Fruit fly (Drosophila melanogaster) whole organism, prepupa: ENCODE measurements around the gene Cdep.

ENCODE experiments used
- Blimp-1 ChIP-seq: fragments of 200-800 bp; sonication (Bioruptor generic); optimal IDR thresholded peaks from 3 replicates; lab custom pipeline; 2017; ENCODE audit warnings: missing biosample characterization, missing genetic modification characterization, mild to moderate bottlenecking, moderate library complexity, missing genetic modification reagents
- CG10669 ChIP-seq: fragments of 200-800 bp; sonication (Bioruptor generic); optimal IDR thresholded peaks from 3 replicates; lab custom pipeline; 2018; ENCODE audit warnings: missing biosample characterization, mild to moderate bottlenecking, missing genetic modification characterization, moderate library complexity
- CG11762 ChIP-seq: fragments of 200-800 bp; sonication (Bioruptor generic); optimal IDR thresholded peaks from 3 replicates; lab custom pipeline; 2016; ENCODE audit warnings: missing biosample characterization, missing genetic modification characterization; ENCODE audit not compliant: insufficient read depth
- CG15336 ChIP-seq: fragments of 200-800 bp; sonication (Bioruptor generic); IDR thresholded peaks from 2 replicates; pipeline ENCODE4 v1.3.6; 2022; ENCODE audit warnings: missing biosample characterization, missing genetic modification characterization
- CG1621 ChIP-seq: fragments of 200-800 bp; sonication (Bioruptor generic); optimal IDR thresholded peaks from 3 replicates; lab custom pipeline; 2018; ENCODE audit warnings: missing biosample characterization, mild to moderate bottlenecking, missing genetic modification characterization
- CG16779 ChIP-seq: fragments of 200-800 bp; sonication (Bioruptor generic); optimal IDR thresholded peaks from 3 replicates; lab custom pipeline; 2017; ENCODE audit warnings: missing biosample characterization, mild to moderate bottlenecking, missing genetic modification characterization
- CG31627 ChIP-seq: fragments of 200-800 bp; sonication (Bioruptor generic); optimal IDR thresholded peaks from 3 replicates; lab custom pipeline; 2016; ENCODE audit warnings: missing biosample characterization, missing genetic modification characterization
- CG34406 ChIP-seq: fragments of 200-800 bp; sonication (Bioruptor generic); optimal IDR thresholded peaks from 3 replicates; lab custom pipeline; 2016; ENCODE audit warnings: missing biosample characterization, missing genetic modification characterization
- CG3919 ChIP-seq: fragments of 200-800 bp; sonication (Bioruptor generic); optimal IDR thresholded peaks from 3 replicates; lab custom pipeline; 2016; ENCODE audit warnings: missing biosample characterization, missing genetic modification characterization
- CG4318 ChIP-seq: fragments of 200-800 bp; sonication (Bioruptor generic); optimal IDR thresholded peaks from 3 replicates; lab custom pipeline; 2017; ENCODE audit warnings: missing biosample characterization, mild to moderate bottlenecking, missing genetic modification characterization
- CG6163 ChIP-seq: fragments of 200-800 bp; sonication (Bioruptor generic); IDR thresholded peaks from 3 replicates; pipeline ENCODE4 v1.3.6; 2022; ENCODE audit warnings: missing biosample characterization, missing genetic modification characterization
- CG6792 ChIP-seq: fragments of 200-800 bp; sonication (Bioruptor generic); optimal IDR thresholded peaks from 3 replicates; lab custom pipeline; 2016; ENCODE audit warnings: missing biosample characterization, missing genetic modification characterization
- CG6808 ChIP-seq: fragments of 200-800 bp; sonication (Bioruptor generic); optimal IDR thresholded peaks from 3 replicates; lab custom pipeline; 2017; ENCODE audit warnings: missing biosample characterization, missing genetic modification characterization, mild to moderate bottlenecking, moderate library complexity, missing genetic modification reagents
- CG6854 ChIP-seq: fragments of 200-800 bp; sonication (Bioruptor generic); optimal IDR thresholded peaks from 2 replicates; lab custom pipeline; 2017; ENCODE audit warnings: missing biosample characterization, mild to moderate bottlenecking, missing genetic modification characterization
- CG7368 ChIP-seq: fragments of 200-800 bp; sonication (Bioruptor generic); optimal IDR thresholded peaks from 3 replicates; lab custom pipeline; 2016; ENCODE audit warnings: missing biosample characterization, missing genetic modification characterization
- CG8119 ChIP-seq: fragments of 200-800 bp; sonication (Bioruptor generic); IDR thresholded peaks from 3 replicates; pipeline ENCODE4 v1.3.6; 2022; ENCODE audit warnings: missing biosample characterization, missing genetic modification characterization
- CG8319 ChIP-seq: fragments of 200-800 bp; sonication (Bioruptor generic); optimal IDR thresholded peaks from 3 replicates; lab custom pipeline; 2016; ENCODE audit warnings: missing biosample characterization, missing genetic modification characterization
- CG8632 ChIP-seq: fragments of 200-800 bp; sonication (Bioruptor generic); optimal IDR thresholded peaks from 3 replicates; lab custom pipeline; 2016; ENCODE audit warnings: missing biosample characterization, missing genetic modification characterization
- CG9139 ChIP-seq: fragments of 200-800 bp; sonication (Bioruptor generic); optimal IDR thresholded peaks from 3 replicates; lab custom pipeline; 2017; ENCODE audit warnings: missing biosample characterization, mild to moderate bottlenecking, missing genetic modification characterization
- Eip75B ChIP-seq: fragments of 200-800 bp; sonication (Bioruptor generic); optimal IDR thresholded peaks from 3 replicates; lab custom pipeline; 2016; ENCODE audit warnings: missing biosample characterization, missing genetic modification characterization
- Eip78C ChIP-seq: fragments of 200-800 bp; sonication (Bioruptor generic); peaks from one replicate; lab custom pipeline; 2016; ENCODE audit warnings: missing biosample characterization, missing genetic modification characterization
- Hr38 ChIP-seq: sonication (Bioruptor generic); optimal IDR thresholded peaks from 2 replicates; lab custom pipeline; 2016; ENCODE audit warnings: missing biosample characterization, missing genetic modification characterization
- Lpt ChIP-seq: fragments of 200-800 bp; sonication (Bioruptor generic); optimal IDR thresholded peaks from 3 replicates; lab custom pipeline; 2016; ENCODE audit warnings: missing biosample characterization, missing genetic modification characterization
- Met ChIP-seq: fragments of 200-800 bp; sonication (Bioruptor generic); optimal IDR thresholded peaks from 3 replicates; lab custom pipeline; 2016; ENCODE audit warnings: missing biosample characterization, missing genetic modification characterization
- OdsH ChIP-seq: fragments of 200-800 bp; sonication (Bioruptor generic); optimal IDR thresholded peaks from 3 replicates; lab custom pipeline; 2016; ENCODE audit warnings: missing biosample characterization, missing genetic modification characterization
- Smox ChIP-seq: fragments of 200-800 bp; sonication (Bioruptor generic); optimal IDR thresholded peaks from 3 replicates; lab custom pipeline; 2016; ENCODE audit warnings: missing biosample characterization, missing genetic modification characterization
- dac ChIP-seq: fragments of 200-800 bp; sonication (Bioruptor generic); optimal IDR thresholded peaks from 2 replicates; lab custom pipeline; 2017; ENCODE audit warnings: missing biosample characterization, mild to moderate bottlenecking, missing genetic modification characterization
- esn ChIP-seq: fragments of 200-800 bp; sonication (Bioruptor generic); optimal IDR thresholded peaks from 2 replicates; lab custom pipeline; 2016; ENCODE audit warnings: missing biosample characterization, mild to moderate bottlenecking, missing genetic modification characterization, moderate library complexity
- fd85E ChIP-seq: fragments of 200-800 bp; sonication (Bioruptor generic); optimal IDR thresholded peaks from 3 replicates; lab custom pipeline; 2016; ENCODE audit warnings: missing biosample characterization, missing genetic modification characterization
- fkh ChIP-seq: fragments of 200-800 bp; sonication (Bioruptor generic); optimal IDR thresholded peaks from 3 replicates; lab custom pipeline; 2017; ENCODE audit warnings: missing biosample characterization, mild to moderate bottlenecking, missing genetic modification characterization, moderate library complexity
- net ChIP-seq: fragments of 200-800 bp; sonication (Bioruptor generic); optimal IDR thresholded peaks from 3 replicates; lab custom pipeline; 2016; ENCODE audit warnings: missing biosample characterization, missing genetic modification characterization
- salr ChIP-seq, 2 experiments: fragments of 200-800 bp; sonication (Bioruptor generic); optimal IDR thresholded peaks; 3 replicates each; lab custom pipeline; 2016 to 2018; ENCODE audit warnings: missing biosample characterization in 2 of 2, missing genetic modification characterization in 2 of 2, mild to moderate bottlenecking in 1 of 2
- spab ChIP-seq: fragments of 200-800 bp; sonication (Bioruptor generic); optimal IDR thresholded peaks from 2 replicates; lab custom pipeline; 2017; ENCODE audit warnings: missing biosample characterization, mild to moderate bottlenecking, missing genetic modification characterization, missing genetic modification reagents
- ss ChIP-seq, 2 experiments: fragments of 200-800 bp; sonication (Bioruptor generic); optimal IDR thresholded peaks; 2 replicates in 1 of 2; 3 replicates in 1 of 2; lab custom pipeline; 2017 to 2018; ENCODE audit warnings: mild to moderate bottlenecking in 2 of 2, missing biosample characterization in 2 of 2, missing genetic modification characterization in 2 of 2, moderate library complexity in 1 of 2
- svp ChIP-seq: fragments of 200-800 bp; sonication (Bioruptor generic); peaks from one replicate; lab custom pipeline; 2016; ENCODE audit warnings: missing biosample characterization, missing genetic modification characterization
- topi ChIP-seq: fragments of 200-800 bp; sonication (Bioruptor generic); optimal IDR thresholded peaks from 3 replicates; lab custom pipeline; 2016; ENCODE audit warnings: missing biosample characterization, missing genetic modification characterization

The Cdep gene

dm6 chr3R:4963370-4963769 is 53.0 kb downstream of the Cdep start:
- peak; percentile 14 for TF ChIP-seq Eip78C (GFP tag; lab: Kevin White, UChicago)
- no peak for TF ChIP-seq CG6808 (GFP tag; lab: Kevin White, UChicago)
- TF ChIP-seq CG11762 (GFP tag; lab: Kevin White, UChicago): no peak
- no peak for TF ChIP-seq salr (GFP tag; optimal IDR thresholded peaks at IDR 0.05; lab: Kevin White, UChicago)
- TF ChIP-seq dac (GFP tag; lab: Kevin White, UChicago): no peak
- no peak for TF ChIP-seq spab (GFP tag; lab: Kevin White, UChicago)
- TF ChIP-seq CG3919: no peak
- TF ChIP-seq CG4318 (GFP tag; lab: Kevin White, UChicago): no peak
- TF ChIP-seq CG8319 (GFP tag; lab: Kevin White, UChicago): no peak
- TF ChIP-seq CG8119 (GFP tag; lab: Robert Waterston, UW): no peak
- no peak for TF ChIP-seq OdsH (GFP tag; lab: Kevin White, UChicago)
- TF ChIP-seq esn (GFP tag; lab: Kevin White, UChicago): no peak
- no peak for TF ChIP-seq Lpt (GFP tag; lab: Kevin White, UChicago)
- TF ChIP-seq CG6792 (GFP tag; lab: Kevin White, UChicago): no peak
- TF ChIP-seq Blimp-1 (GFP tag; lab: Kevin White, UChicago): peak; percentile 67
- TF ChIP-seq CG6854 (GFP tag; lab: Kevin White, UChicago): no peak
- TF ChIP-seq Eip75B (GFP tag; lab: Kevin White, UChicago): peak; percentile 73
- peak; percentile 21 for TF ChIP-seq svp (GFP tag; lab: Kevin White, UChicago)

dm6 chr3R:4963917-4964316 is 53.6 kb downstream of the Cdep start:
- TF ChIP-seq CG6792 (GFP tag; lab: Kevin White, UChicago) (no peak), CG9139 (no peak), fkh (peak; percentile 60), CG6808 (GFP tag; lab: Kevin White, UChicago) (no peak), CG16779 (tag; lab: Kevin White, UChicago) (no peak), CG8119 (GFP tag; lab: Robert Waterston, UW) (no peak), spab (GFP tag; lab: Kevin White, UChicago) (no peak), fd85E (GFP tag; lab: Kevin White, UChicago) (no peak)

- peak; percentile 27 for TF ChIP-seq Eip78C (GFP tag; lab: Kevin White, UChicago)
- no peak for TF ChIP-seq CG6808 (GFP tag; lab: Kevin White, UChicago)
- no peak for TF ChIP-seq OdsH (GFP tag; lab: Kevin White, UChicago)
- TF ChIP-seq CG15336 (GFP tag; lab: Robert Waterston, UW): 0 out of 2 replicates have a peak, but pooled peaks have one; percentile 9
- TF ChIP-seq, all 60 proteins: peak for 2
These were observed 54.8 kb downstream of the Cdep start, which contains the start of gene Jhbp1 for dm6 chr3R:4965145-4965544. Gene Jhbp1, plus strand, starts transcription at chr3R:4965445.

- TF ChIP-seq Smox (GFP tag; lab: Kevin White, UChicago) (no peak), CG8632 (GFP tag; lab: Kevin White, UChicago) (no peak), CG31627 (no peak), spab (GFP tag; lab: Kevin White, UChicago) (no peak), CG6854 (GFP tag; lab: Kevin White, UChicago) (no peak), CG6163 (0 out of 3 replicates have a peak, but pooled peaks have one; percentile 8), salr (GFP tag; optimal IDR thresholded peaks at IDR 0.05; lab: Kevin White, UChicago) (no peak), Hr38 (GFP tag; lab: Kevin White, UChicago) (no peak), ss (GFP tag; optimal IDR thresholded peaks at IDR 0.05; lab: Kevin White, UChicago) (peak in 1 of 2 experiments; percentile 5), CG7368 (GFP tag; lab: Kevin White, UChicago) (no peak), Met (GFP tag; lab: Kevin White, UChicago) (no peak), topi (GFP tag; lab: Kevin White, UChicago) (no peak), CG10669 (GFP tag; lab: Kevin White, UChicago) (no peak), CG16779 (tag; lab: Kevin White, UChicago) (no peak), OdsH (GFP tag; lab: Kevin White, UChicago) (no peak), CG34406 (GFP tag; lab: Kevin White, UChicago) (no peak), net (GFP tag; lab: Kevin White, UChicago) (no peak), CG1621 (tag; lab: Kevin White, UChicago) (no peak), Eip78C (GFP tag; lab: Kevin White, UChicago) (peak; percentile 13)
- TF ChIP-seq, all 60 proteins: peak for 3
These were observed 56.0 kb downstream of the Cdep start for dm6 chr3R:4966246-4966937.
